Fruit fly (Drosophila melanogaster) whole organism, embryonic: ENCODE measurements around the gene CG34258.

Source experiments
- Blimp-1 ChIP-seq: fragments of 200-800 bp; sonication (Bioruptor generic); optimal IDR thresholded peaks from 3 replicates; lab custom pipeline; 2018; ENCODE audit warnings: missing biosample characterization, missing genetic modification characterization, mild to moderate bottlenecking, moderate library complexity, missing genetic modification reagents
- CG10543 ChIP-seq: fragments of 200-800 bp; sonication (Bioruptor generic); optimal IDR thresholded peaks from 3 replicates; lab custom pipeline; 2017; ENCODE audit warnings: missing biosample characterization, mild to moderate bottlenecking, missing genetic modification characterization, moderate library complexity
- CG10959 ChIP-seq: fragments of 200-800 bp; sonication (Bioruptor generic); IDR thresholded peaks from 2 replicates; pipeline ENCODE4 v1.3.6; 2022; ENCODE audit warnings: missing biosample characterization, missing genetic modification characterization
- CG11093 ChIP-seq: fragments of 200-800 bp; sonication (Bioruptor generic); IDR thresholded peaks from 3 replicates; pipeline ENCODE4 v1.3.6; 2022; ENCODE audit warnings: missing biosample characterization, missing genetic modification characterization
- CG11456 ChIP-seq: fragments of 200-800 bp; sonication (Bioruptor generic); IDR thresholded peaks from 3 replicates; pipeline ENCODE4 v1.3.6; 2022; ENCODE audit warnings: missing biosample characterization, missing genetic modification characterization
- CG11560 ChIP-seq: fragments of 200-800 bp; sonication (Bioruptor generic); IDR thresholded peaks from 3 replicates; pipeline ENCODE4 v1.3.6; 2022; ENCODE audit warnings: missing biosample characterization, missing genetic modification characterization
- CG12942 ChIP-seq: fragments of 200-800 bp; sonication (Bioruptor generic); optimal IDR thresholded peaks from 3 replicates; lab custom pipeline; 2016; ENCODE audit warnings: missing biosample characterization, missing genetic modification characterization
- CG13123 ChIP-seq: fragments of 200-800 bp; sonication (Bioruptor generic); optimal IDR thresholded peaks from 2 replicates; lab custom pipeline; 2016; ENCODE audit warnings: missing biosample characterization, missing genetic modification characterization
- CG13775 ChIP-seq: fragments of 200-800 bp; sonication (Bioruptor generic); optimal IDR thresholded peaks from 3 replicates; lab custom pipeline; 2017; ENCODE audit warnings: missing biosample characterization, mild to moderate bottlenecking, missing genetic modification characterization
- CG14441 ChIP-seq: fragments of 200-800 bp; sonication (Bioruptor generic); IDR thresholded peaks from 2 replicates; pipeline ENCODE4 v1.3.6; 2022; ENCODE audit warnings: missing biosample characterization, missing genetic modification characterization
- CG17361 ChIP-seq: fragments of 200-800 bp; sonication (Bioruptor generic); IDR thresholded peaks from 3 replicates; pipeline ENCODE4 v1.3.6; 2022; ENCODE audit warnings: missing biosample characterization, missing genetic modification characterization
- CG17385 ChIP-seq: fragments of 200-800 bp; sonication (Bioruptor generic); optimal IDR thresholded peaks from 3 replicates; lab custom pipeline; 2018; ENCODE audit warnings: missing biosample characterization, mild to moderate bottlenecking, missing genetic modification characterization
- CG17568 ChIP-seq: fragments of 200-800 bp; sonication (Bioruptor generic); optimal IDR thresholded peaks from 2 replicates; lab custom pipeline; 2018; ENCODE audit warnings: missing biosample characterization, mild to moderate bottlenecking, missing genetic modification characterization, moderate library complexity
- CG17802 ChIP-seq: fragments of 200-800 bp; sonication (Bioruptor generic); optimal IDR thresholded peaks from 2 replicates; lab custom pipeline; 2018; ENCODE audit warnings: missing biosample characterization, mild to moderate bottlenecking, missing genetic modification characterization, moderate library complexity
- CG1832 ChIP-seq: fragments of 200-800 bp; sonication (Bioruptor generic); optimal IDR thresholded peaks from 2 replicates; lab custom pipeline; 2017; ENCODE audit warnings: missing biosample characterization, mild to moderate bottlenecking, missing genetic modification characterization, inconsistent platforms
- CG2129 ChIP-seq: fragments of 200-800 bp; sonication (Bioruptor generic); IDR thresholded peaks from 2 replicates; pipeline ENCODE4 v1.3.6; 2022; ENCODE audit warnings: missing biosample characterization, missing genetic modification characterization; ENCODE audit not compliant: partially characterized antibody
- CG31224 ChIP-seq: fragments of 200-800 bp; sonication (Bioruptor generic); IDR thresholded peaks from 2 replicates; pipeline ENCODE4 v1.3.6; 2022; ENCODE audit warnings: missing biosample characterization, missing genetic modification characterization
- CG31388 ChIP-seq: fragments of 200-800 bp; sonication (Bioruptor generic); optimal IDR thresholded peaks from 2 replicates; lab custom pipeline; 2016; ENCODE audit warnings: missing biosample characterization, missing genetic modification characterization
- CG34422 ChIP-seq: fragments of 200-800 bp; sonication (Bioruptor generic); IDR thresholded peaks from 3 replicates; pipeline ENCODE4 v1.3.6; 2022; ENCODE audit warnings: missing biosample characterization, missing genetic modification characterization
- CG3726 ChIP-seq: fragments of 200-800 bp; sonication (Bioruptor generic); IDR thresholded peaks from 3 replicates; pipeline ENCODE4, ENCODE4 v1.3.6; 2022; ENCODE audit warnings: missing biosample characterization, missing genetic modification characterization
- CG4707 ChIP-seq: fragments of 200-800 bp; sonication (Bioruptor generic); optimal IDR thresholded peaks from 2 replicates; lab custom pipeline; 2018; ENCODE audit warnings: missing biosample characterization, mild to moderate bottlenecking, missing genetic modification characterization, moderate library complexity
- CG4854 ChIP-seq: fragments of 200-800 bp; sonication (Bioruptor generic); optimal IDR thresholded peaks from 2 replicates; lab custom pipeline; 2016; ENCODE audit warnings: missing biosample characterization, missing genetic modification characterization, inconsistent platforms
- CG5245 ChIP-seq: fragments of 200-800 bp; sonication (Bioruptor generic); optimal IDR thresholded peaks from 3 replicates; lab custom pipeline; 2016; ENCODE audit warnings: missing biosample characterization, missing genetic modification characterization
- CG6254 ChIP-seq: fragments of 200-800 bp; sonication (Bioruptor generic); optimal IDR thresholded peaks from 3 replicates; lab custom pipeline; 2017; ENCODE audit warnings: mild to moderate bottlenecking, missing biosample characterization, missing genetic modification reagents, missing genetic modification characterization
- CG6272 ChIP-seq: fragments of 200-800 bp; sonication (Bioruptor generic); IDR thresholded peaks from 2 replicates; pipeline ENCODE4 v1.3.6; 2022; ENCODE audit warnings: missing biosample characterization, missing genetic modification characterization
- CG7372 ChIP-seq: fragments of 200-800 bp; sonication (Bioruptor generic); IDR thresholded peaks from 2 replicates; pipeline ENCODE4 v1.3.6; 2022; ENCODE audit warnings: missing biosample characterization, missing genetic modification characterization
- CG7928 ChIP-seq: fragments of 200-800 bp; sonication (Bioruptor generic); optimal IDR thresholded peaks from 2 replicates; lab custom pipeline; 2017; ENCODE audit warnings: missing biosample characterization, mild to moderate bottlenecking, missing genetic modification characterization
- CkIIα-i1 ChIP-seq: fragments of 200-800 bp; sonication (Bioruptor generic); IDR thresholded peaks from 2 replicates; pipeline ENCODE4 v1.3.6; 2022; ENCODE audit warnings: missing biosample characterization, missing genetic modification characterization
- Doc2 ChIP-seq: fragments of 200-800 bp; sonication (Bioruptor generic); IDR thresholded peaks from 2 replicates; pipeline ENCODE4 v1.3.6; 2022; ENCODE audit warnings: missing biosample characterization, missing genetic modification characterization
- Elba2 ChIP-seq: fragments of 200-800 bp; sonication (Bioruptor generic); optimal IDR thresholded peaks from 3 replicates; lab custom pipeline; 2016; ENCODE audit warnings: missing biosample characterization, missing genetic modification characterization
- H15 ChIP-seq: fragments of 200-800 bp; sonication (Bioruptor generic); IDR thresholded peaks from 3 replicates; pipeline ENCODE4 v1.3.6; 2022; ENCODE audit warnings: missing biosample characterization, missing genetic modification characterization
- Hr3 ChIP-seq: fragments of 200-800 bp; sonication (Bioruptor generic); optimal IDR thresholded peaks from 3 replicates; lab custom pipeline; 2016; ENCODE audit warnings: missing biosample characterization, missing genetic modification characterization
- Hr51 ChIP-seq, 2 experiments: fragments of 200-800 bp; sonication (Bioruptor generic); optimal IDR thresholded peaks; 2 replicates in 1 of 2; 3 replicates in 1 of 2; lab custom pipeline; 2016 to 2018; ENCODE audit warnings: missing biosample characterization in 2 of 2, missing genetic modification characterization in 2 of 2, mild to moderate bottlenecking in 1 of 2, moderate library complexity in 1 of 2
- MESR4 ChIP-seq: fragments of 200-800 bp; sonication (Bioruptor generic); optimal IDR thresholded peaks from 2 replicates; lab custom pipeline; 2018; ENCODE audit warnings: missing biosample characterization, mild to moderate bottlenecking, missing genetic modification characterization, moderate library complexity
- Ravus ChIP-seq: fragments of 200-800 bp; sonication (Bioruptor generic); IDR thresholded peaks from 2 replicates; pipeline ENCODE4 v1.3.6; 2022; ENCODE audit warnings: missing biosample characterization, missing genetic modification characterization
- ap ChIP-seq: fragments of 200-800 bp; sonication (Bioruptor generic); IDR thresholded peaks from 2 replicates; pipeline ENCODE4 v1.3.6; 2022; ENCODE audit warnings: missing biosample characterization, missing genetic modification characterization
- br ChIP-seq: fragments of >200 bp; optimal IDR thresholded peaks from 2 replicates; lab custom pipeline; 2017
- dmrt11E ChIP-seq: fragments of 200-800 bp; sonication (Bioruptor generic); optimal IDR thresholded peaks from 3 replicates; lab custom pipeline; 2018; ENCODE audit warnings: missing biosample characterization, mild to moderate bottlenecking, missing genetic modification characterization, moderate library complexity
- emc ChIP-seq: fragments of 200-800 bp; sonication (Bioruptor generic); optimal IDR thresholded peaks from 2 replicates; lab custom pipeline; 2016; ENCODE audit warnings: missing biosample characterization, missing genetic modification characterization
- h ChIP-seq: fragments of >200 bp; optimal IDR thresholded peaks from 2 replicates; lab custom pipeline; 2017
- jigr1 ChIP-seq: fragments of 200-800 bp; sonication (Bioruptor generic); IDR thresholded peaks from 3 replicates; pipeline ENCODE4 v1.3.6; 2022; ENCODE audit warnings: missing biosample characterization, missing genetic modification characterization
- mirr ChIP-seq: fragments of 200-800 bp; sonication (Bioruptor generic); optimal IDR thresholded peaks from 3 replicates; lab custom pipeline; 2018; ENCODE audit warnings: missing biosample characterization, mild to moderate bottlenecking, missing genetic modification characterization
- nau ChIP-seq: fragments of 200-800 bp; sonication (Bioruptor generic); optimal IDR thresholded peaks from 3 replicates; lab custom pipeline; 2017; ENCODE audit warnings: missing biosample characterization, mild to moderate bottlenecking, missing genetic modification characterization, missing genetic modification reagents
- ranshi ChIP-seq: fragments of 200-800 bp; sonication (Bioruptor generic); IDR thresholded peaks from 2 replicates; pipeline ENCODE4 v1.3.6; 2022; ENCODE audit warnings: missing biosample characterization, missing genetic modification characterization
- salm ChIP-seq: fragments of 200-800 bp; sonication (Bioruptor generic); optimal IDR thresholded peaks from 2 replicates; lab custom pipeline; 2018; ENCODE audit warnings: missing biosample characterization, mild to moderate bottlenecking, missing genetic modification characterization
- sens ChIP-seq: fragments of 200-800 bp; sonication (Bioruptor generic); peaks from one replicate; lab custom pipeline; 2016; ENCODE audit warnings: missing biosample characterization, missing genetic modification characterization
- slou ChIP-seq: fragments of 200-800 bp; sonication (Bioruptor generic); optimal IDR thresholded peaks from 3 replicates; lab custom pipeline; 2016; ENCODE audit warnings: missing biosample characterization, missing genetic modification characterization
- tna ChIP-seq: fragments of 200-800 bp; sonication (Bioruptor generic); IDR thresholded peaks from 2 replicates; pipeline ENCODE4 v1.3.6; 2022; ENCODE audit warnings: missing biosample characterization, missing genetic modification characterization; ENCODE audit not compliant: partially characterized antibody
- vfl ChIP-seq: fragments of 200-800 bp; sonication (Bioruptor generic); optimal IDR thresholded peaks from 2 replicates; lab custom pipeline; 2016; ENCODE audit warnings: missing biosample characterization, missing genetic modification characterization
- yki ChIP-seq: fragments of >200 bp; optimal IDR thresholded peaks from 3 replicates; lab custom pipeline; 2018
- zfh1 ChIP-seq: fragments of 200-800 bp; sonication (Bioruptor generic); IDR thresholded peaks from 3 replicates; pipeline ENCODE4 v1.3.6; 2022; ENCODE audit warnings: missing biosample characterization, missing genetic modification characterization
- zfh2 ChIP-seq: fragments of 200-800 bp; sonication (Bioruptor generic); optimal IDR thresholded peaks from 2 replicates; lab custom pipeline; 2016; ENCODE audit warnings: missing biosample characterization, missing genetic modification characterization

The CG34258 gene

DNA sequence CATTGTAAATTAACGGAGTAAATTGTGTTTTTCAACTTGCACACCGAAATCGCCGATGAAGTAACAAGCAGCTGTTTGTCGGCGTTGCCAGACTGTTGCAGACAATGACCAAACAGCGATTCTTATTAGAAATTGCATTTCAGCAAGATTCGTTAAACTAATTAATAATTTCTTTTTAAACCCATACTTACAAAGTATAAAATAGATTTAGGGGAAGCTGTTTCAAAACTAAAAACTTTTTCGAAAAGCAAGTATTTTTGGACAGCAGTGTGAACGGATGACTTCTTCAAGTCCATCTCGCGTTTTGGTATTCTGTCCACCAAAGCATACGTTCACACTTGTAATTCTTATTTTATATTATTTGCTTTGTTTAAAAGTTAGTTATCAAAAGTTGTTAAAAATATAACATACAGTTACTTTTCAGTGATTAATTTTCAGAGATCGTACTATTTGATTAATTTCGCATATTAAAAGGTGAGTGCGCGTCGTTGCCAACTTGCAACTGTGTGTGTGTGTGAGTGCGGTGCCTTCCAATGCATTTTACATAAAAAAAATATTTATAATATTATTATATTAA lies 23.2 kb downstream of the CG34258 start, which contains the start of the genes CG8004 and RhoGDI (continued):
- TF ChIP-seq mirr (no peak), CkIIα-i1 (no peak), zfh2 (peak; percentile 67), Doc2 (GFP tag; lab: Robert Waterston, UW) (no peak), Elba2 (GFP tag; lab: Kevin White, UChicago) (peak; percentile 94), CG1832 (GFP tag; lab: Kevin White, UChicago) (no peak), yki (lab: Kevin White, UChicago) (no peak), H15 (GFP tag; lab: Robert Waterston, UW) (no peak), CG11093 (GFP tag; lab: Robert Waterston, UW) (0 out of 3 replicates have a peak, but pooled peaks have one; percentile 47), CG6254 (GFP tag; lab: Kevin White, UChicago) (no peak), CG14441 (GFP tag; lab: Robert Waterston, UW) (peak; percentile 53), Blimp-1 (GFP tag; lab: Kevin White, UChicago) (peak; percentile 60), CG3726 (0 out of 3 replicates have a peak, but pooled peaks have one; percentile 42), CG17385 (GFP tag; lab: Kevin White, UChicago) (peak; percentile 45), CG13123 (GFP tag; lab: Kevin White, UChicago) (peak; percentile 45), CG6272 (GFP tag; lab: Robert Waterston, UW) (no peak), CG13775 (GFP tag; lab: Kevin White, UChicago) (peak; percentile 55), vfl (GFP tag; lab: Kevin White, UChicago) (peak; percentile 63), CG7928 (no peak), CG17361 (GFP tag; lab: Robert Waterston, UW) (peak; percentile 63; the same call in 1 of the 3 replicates), CG4707 (no peak), CG11560 (tag; lab: Robert Waterston, UW) (no peak), salm (tag; lab: Kevin White, UChicago) (no peak), CG17802 (tag; lab: Kevin White, UChicago) (peak; percentile 79), dmrt11E (peak; percentile 52), emc (GFP tag; lab: Kevin White, UChicago) (peak; percentile 0), CG17568 (GFP tag; lab: Kevin White, UChicago) (no peak), CG2129 (GFP tag; lab: Robert Waterston, UW) (no peak), CG5245 (GFP tag; lab: Kevin White, UChicago) (peak; percentile 30), jigr1 (GFP tag; lab: Robert Waterston, UW) (no peak), h (lab: Kevin White, UChicago) (no peak), MESR4 (GFP tag; lab: Kevin White, UChicago) (peak; percentile 36), CG34422 (GFP tag; lab: Robert Waterston, UW) (no peak), Hr3 (peak; percentile 70), br (lab: Kevin White, UChicago) (no peak), nau (GFP tag; lab: Kevin White, UChicago) (no peak), CG10959 (GFP tag; lab: Robert Waterston, UW) (no peak), tna (no peak), CG7372 (no peak), zfh1 (GFP tag; lab: Robert Waterston, UW) (peak; percentile 44; the same call in 2 of the 3 replicates), CG31388 (GFP tag; lab: Kevin White, UChicago) (no peak), CG4854 (peak; percentile 41), CG31224 (no peak), Ravus (no peak), CG10543 (GFP tag; lab: Kevin White, UChicago) (peak; percentile 7), CG11456 (GFP tag; lab: Robert Waterston, UW) (no peak; the same call in 2 of the 3 replicates), ap (GFP tag; lab: Robert Waterston, UW) (no peak), slou (GFP tag; lab: Kevin White, UChicago) (no peak), Hr51 (GFP tag; optimal IDR thresholded peaks at IDR 0.05; lab: Kevin White, UChicago) (peak; percentile 57 to 70), CG12942 (GFP tag; lab: Kevin White, UChicago) (peak; percentile 9), sens (GFP tag; lab: Kevin White, UChicago) (peak; percentile 95), ranshi (GFP tag; lab: Robert Waterston, UW) (peak; percentile 59)
